Worm (Caenorhabditis elegans): ENCODE data around the gene sfxn-1.5.

ce11 chrX:11664184-11664583 lies 2.7 kb upstream of the sfxn-1.5 start:
- TF ChIP-seq ceh-18 (tag; optimal IDR thresholded peaks at IDR 0.05) (no peak), tbx-2 (tag; optimal IDR thresholded peaks at IDR 0.05) (no peak), F13H6.1 (tag; optimal IDR thresholded peaks at IDR 0.05) (no peak), pha-4 (tag; optimal IDR thresholded peaks at IDR 0.05) (no peak), gmeb-2 (tag; optimal IDR thresholded peaks at IDR 0.05) (no peak), ceh-22 (tag; optimal IDR thresholded peaks at IDR 0.05) (no peak), Y22D7AL.16 (tag; optimal IDR thresholded peaks at IDR 0.05) (no peak)
